Worm (Caenorhabditis elegans) whole organism, late embryonic: ENCODE measurements around the gene F25B5.5.

Experiments used
- C38D4.7 ChIP-seq: fragments of 200-800 bp; sonication (Bioruptor generic); optimal IDR thresholded peaks from 2 replicates; lab custom pipeline; 2018; ENCODE audit warnings: mild to moderate bottlenecking, missing genetic modification characterization, moderate library complexity, missing compliant biosample characterization
- T23F11.4 ChIP-seq: fragments of 200-800 bp; sonication (Bioruptor generic); optimal IDR thresholded peaks from 2 replicates; lab custom pipeline; 2018; ENCODE audit warnings: mild to moderate bottlenecking, missing genetic modification characterization, missing compliant biosample characterization
- ceh-18 ChIP-seq: sonication (generic microtip); optimal IDR thresholded peaks from 2 replicates; lab custom pipeline; 2016; ENCODE audit warnings: missing genetic modification characterization, missing compliant biosample characterization
- ceh-19 ChIP-seq: fragments of 200-800 bp; sonication (Bioruptor generic); optimal IDR thresholded peaks from 2 replicates; lab custom pipeline; 2018; ENCODE audit warnings: mild to moderate bottlenecking, missing genetic modification characterization, missing compliant biosample characterization
- pqm-1 ChIP-seq: sonication (generic microtip); optimal IDR thresholded peaks from 2 replicates; lab custom pipeline; 2016; ENCODE audit warnings: missing genetic modification characterization, missing compliant biosample characterization
- rnt-1 ChIP-seq: sonication (generic microtip); optimal IDR thresholded peaks from 2 replicates; lab custom pipeline; 2016; ENCODE audit warnings: missing genetic modification characterization, missing compliant biosample characterization
- unc-86 ChIP-seq: sonication (generic microtip); optimal IDR thresholded peaks from 2 replicates; lab custom pipeline; 2016; ENCODE audit warnings: missing genetic modification characterization, missing compliant biosample characterization

DNA sequence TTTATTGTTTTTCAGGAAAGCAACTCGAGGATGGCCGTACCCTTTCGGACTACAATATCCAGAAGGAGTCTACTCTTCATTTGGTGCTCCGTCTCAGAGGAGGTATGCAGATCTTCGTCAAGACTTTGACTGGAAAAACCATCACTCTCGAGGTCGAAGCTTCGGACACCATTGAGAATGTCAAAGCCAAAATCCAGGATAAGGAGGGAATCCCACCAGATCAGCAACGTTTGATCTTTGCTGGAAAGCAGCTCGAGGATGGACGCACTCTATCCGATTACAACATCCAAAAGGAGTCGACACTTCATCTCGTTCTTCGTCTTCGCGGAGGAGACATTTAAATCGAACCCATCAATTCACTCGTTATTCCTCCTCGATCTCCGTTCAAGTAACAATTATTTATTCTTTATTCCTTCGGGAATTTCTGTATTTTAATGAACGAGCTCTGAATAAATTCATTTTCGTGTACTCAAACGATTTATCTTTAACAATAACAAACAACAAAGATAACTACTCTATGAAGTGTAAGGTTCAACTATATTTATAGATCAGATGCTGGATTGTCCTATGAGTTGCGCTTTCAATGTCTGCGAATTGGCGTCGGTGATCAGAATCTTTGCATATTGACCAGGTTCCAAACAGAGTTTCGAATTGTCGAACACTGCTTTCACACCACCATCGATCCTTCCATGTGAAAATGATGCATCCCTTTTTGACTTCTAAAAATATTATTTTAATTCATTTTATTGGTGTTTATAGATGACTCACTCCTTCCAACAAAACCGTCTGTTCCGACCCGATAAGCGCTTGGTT is 2.4 kb downstream of the F25B5.5 start:
- TF ChIP-seq unc-86: no peak
- TF ChIP-seq T23F11.4 (GFP tag; lab: Kevin White, UChicago): no peak
- no peak for TF ChIP-seq rnt-1 (tag; lab: Kevin White, UChicago)
- no peak for TF ChIP-seq C38D4.7
- no peak for TF ChIP-seq pqm-1
- no peak for TF ChIP-seq ceh-19 (GFP tag; lab: Kevin White, UChicago)
- no peak for TF ChIP-seq ceh-18 (tag; lab: Kevin White, UChicago)
